Fruit fly (Drosophila melanogaster): Measurements from ENCODE around the gene Vps16A.
A peak's percentile ranks its signal among the peaks of the same experiment; 100 is the strongest.

Gene Vps16A

DNA sequence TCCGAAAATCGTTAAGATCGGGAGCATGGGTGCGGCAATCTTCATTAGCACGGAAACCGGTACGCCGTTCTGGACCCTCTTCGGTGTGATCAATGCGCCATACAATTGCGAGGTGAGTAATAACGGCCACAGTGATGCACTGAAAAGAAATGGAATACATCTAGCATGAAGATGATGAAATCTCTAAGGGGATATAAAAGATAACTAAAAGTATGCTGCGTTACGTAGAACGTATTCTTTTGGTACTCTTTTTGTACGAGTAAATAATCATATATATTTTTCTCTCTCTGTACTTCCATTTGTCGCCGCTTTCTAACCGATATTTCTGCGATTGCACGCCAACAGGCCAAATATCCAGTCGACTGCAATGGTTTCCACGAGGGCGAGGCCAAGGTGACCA, 16.0 kb upstream of the Vps16A start (continued):
- no peak for TF ChIP-seq hb (GFP tag; IDR thresholded peaks at IDR 0.05; ENCODE audit: partially characterized antibody)
- peak; percentile 30; the same call in 1 of the 2 replicates for TF ChIP-seq Ada2b (GFP tag; IDR thresholded peaks at IDR 0.05)
- peak; percentile 5 for TF ChIP-seq ewg (GFP tag; optimal IDR thresholded peaks at IDR 0.05)
- no peak for TF ChIP-seq ac (GFP tag; optimal IDR thresholded peaks at IDR 0.05)
- no peak for TF ChIP-seq jumu (GFP tag; optimal IDR thresholded peaks at IDR 0.05)
- TF ChIP-seq Tbp (GFP tag; optimal IDR thresholded peaks at IDR 0.05), result no peak
- TF ChIP-seq ind (GFP tag; optimal IDR thresholded peaks at IDR 0.05), result peak; percentile 10
- TF ChIP-seq da (GFP tag; optimal IDR thresholded peaks at IDR 0.05), result no peak
- peak; percentile 35 for TF ChIP-seq CG30431 (GFP tag; optimal IDR thresholded peaks at IDR 0.05)
- TF ChIP-seq ato (GFP tag; IDR thresholded peaks at IDR 0.05; ENCODE audit: partially characterized antibody), result no peak
- peak; percentile 32 for TF ChIP-seq nmo (GFP tag; optimal IDR thresholded peaks at IDR 0.05)
- no peak for TF ChIP-seq CG10321 (GFP tag; IDR thresholded peaks at IDR 0.05)
- TF ChIP-seq yki (optimal IDR thresholded peaks at IDR 0.05), result no peak
- TF ChIP-seq D (optimal IDR thresholded peaks at IDR 0.05), result no peak
- TF ChIP-seq D (GFP tag; optimal IDR thresholded peaks at IDR 0.05), result no peak
- TF ChIP-seq Hey (tag; optimal IDR thresholded peaks at IDR 0.05), result no peak
- peak in 1 of 2 experiments; percentile 29 for TF ChIP-seq Pdp1 (GFP tag; optimal IDR thresholded peaks at IDR 0.05)
- TF ChIP-seq Jarid2 (GFP tag; optimal IDR thresholded peaks at IDR 0.05), result no peak
- no peak for TF ChIP-seq seq (GFP tag; IDR thresholded peaks at IDR 0.05)
- TF ChIP-seq Aef1 (GFP tag; IDR thresholded peaks at IDR 0.05), result no peak
- no peak for TF ChIP-seq Abd-B (GFP tag; optimal IDR thresholded peaks at IDR 0.05)
- no peak for TF ChIP-seq CG6791 (GFP tag; IDR thresholded peaks at IDR 0.05; ENCODE audit: partially characterized antibody)
- TF ChIP-seq mld (GFP tag; IDR thresholded peaks at IDR 0.05; ENCODE audit: partially characterized antibody), result no peak
- no peak for TF ChIP-seq HmgZ (tag; optimal IDR thresholded peaks at IDR 0.05)
- TF ChIP-seq CG1603 (tag; optimal IDR thresholded peaks at IDR 0.05), result peak; percentile 54
- no peak for TF ChIP-seq Fer3 (tag; optimal IDR thresholded peaks at IDR 0.05)
- no peak for TF ChIP-seq CG11085 (GFP tag; IDR thresholded peaks at IDR 0.05)
- TF ChIP-seq slou (GFP tag; optimal IDR thresholded peaks at IDR 0.05), result no peak
- TF ChIP-seq CG1529 (GFP tag; optimal IDR thresholded peaks at IDR 0.05), result no peak
- no peak for TF ChIP-seq CG6254 (GFP tag; optimal IDR thresholded peaks at IDR 0.05)
- TF ChIP-seq ken (GFP tag; IDR thresholded peaks at IDR 0.05), result peak; percentile 33; the same call in 1 of the 3 replicates
- peak; percentile 25 for TF ChIP-seq CG17385 (GFP tag; optimal IDR thresholded peaks at IDR 0.05)
- TF ChIP-seq tin (GFP tag; optimal IDR thresholded peaks at IDR 0.05), result peak; percentile 39
- no peak for TF ChIP-seq CG1832 (GFP tag; optimal IDR thresholded peaks at IDR 0.05)
- no peak for TF ChIP-seq CG13123 (GFP tag; optimal IDR thresholded peaks at IDR 0.05)
- TF ChIP-seq CG31441 (GFP tag; IDR thresholded peaks at IDR 0.05), result 0 out of 2 replicates have a peak, but pooled peaks have one; percentile 36
- TF ChIP-seq Awh (GFP tag; IDR thresholded peaks at IDR 0.05), result 0 out of 2 replicates have a peak, but pooled peaks have one; percentile 45
- TF ChIP-seq lbe (GFP tag; optimal IDR thresholded peaks at IDR 0.05), result peak; percentile 74
- TF ChIP-seq Ssrp (tag; optimal IDR thresholded peaks at IDR 0.05), result peak; percentile 42
- TF ChIP-seq CG15514 (GFP tag; optimal IDR thresholded peaks at IDR 0.05), result no peak
- TF ChIP-seq Gug (GFP tag; IDR thresholded peaks at IDR 0.05), result no peak
- TF ChIP-seq NC2α (GFP tag; optimal IDR thresholded peaks at IDR 0.05), result no peak
- TF ChIP-seq insv (GFP tag; optimal IDR thresholded peaks at IDR 0.05), result no peak
- TF ChIP-seq fu2 (GFP tag; optimal IDR thresholded peaks at IDR 0.05), result no peak
- TF ChIP-seq dysf (GFP tag; IDR thresholded peaks at IDR 0.05), result 0 out of 3 replicates have a peak, but pooled peaks have one; percentile 33
- TF ChIP-seq CG3407 (GFP tag; optimal IDR thresholded peaks at IDR 0.05), result no peak
- no peak for TF ChIP-seq sd (tag; optimal IDR thresholded peaks at IDR 0.05)
- no peak for TF ChIP-seq CG14860 (GFP tag; IDR thresholded peaks at IDR 0.05; ENCODE audit: partially characterized antibody)
- no peak for TF ChIP-seq CG6813 (GFP tag; optimal IDR thresholded peaks at IDR 0.05)
- no peak for TF ChIP-seq PHDP (tag; optimal IDR thresholded peaks at IDR 0.05)
- TF ChIP-seq caup (GFP tag; optimal IDR thresholded peaks at IDR 0.05; ENCODE audit: severe bottlenecking), result no peak
